Fruit fly (Drosophila melanogaster): ENCODE data around the gene CG43335.

The CG43335 gene

dm6 chr3R:15666900-15667507 is 31.7 kb downstream of the CG43335 start (continued):
- no peak for TF ChIP-seq stwl (tag; optimal IDR thresholded peaks at IDR 0.05)
- no peak for TF ChIP-seq tin (GFP tag; optimal IDR thresholded peaks at IDR 0.05)
- no peak for TF ChIP-seq Blimp-1 (GFP tag; optimal IDR thresholded peaks at IDR 0.05)
- peak; percentile 13 for TF ChIP-seq MTF-1 (GFP tag; optimal IDR thresholded peaks at IDR 0.05; ENCODE audit: borderline replicate concordance)
- peak; percentile 2 for TF ChIP-seq CG14710 (tag; optimal IDR thresholded peaks at IDR 0.05)
- no peak for TF ChIP-seq HHEX (GFP tag; optimal IDR thresholded peaks at IDR 0.05)
- TF ChIP-seq CrebB (tag; optimal IDR thresholded peaks at IDR 0.05): no peak
- TF ChIP-seq pan (optimal IDR thresholded peaks at IDR 0.05): no peak
- peak in 1 of 2 experiments; percentile 9 for TF ChIP-seq pan (GFP tag; optimal IDR thresholded peaks at IDR 0.05 in 1 of 2, IDR thresholded peaks at IDR 0.05 in 1 of 2)
- peak; percentile 54 for TF ChIP-seq CG15601 (tag; optimal IDR thresholded peaks at IDR 0.05)
- no peak for TF ChIP-seq CG12219 (GFP tag; optimal IDR thresholded peaks at IDR 0.05)
- no peak for TF ChIP-seq ab (GFP tag; optimal IDR thresholded peaks at IDR 0.05)

dm6 chr3R:15668863-15669491 is 33.7 kb downstream of the CG43335 start:
- TF ChIP-seq mirr (GFP tag; optimal IDR thresholded peaks at IDR 0.05) (no peak), MTF-1 (GFP tag; optimal IDR thresholded peaks at IDR 0.05; ENCODE audit: borderline replicate concordance) (no peak), cad (GFP tag; optimal IDR thresholded peaks at IDR 0.05) (peak; percentile 14), CG6654 (GFP tag; optimal IDR thresholded peaks at IDR 0.05) (no peak), twi (tag; optimal IDR thresholded peaks at IDR 0.05) (peak; percentile 14), sqz (GFP tag; optimal IDR thresholded peaks at IDR 0.05) (peak; percentile 72), chm (GFP tag; IDR thresholded peaks at IDR 0.05) (peak; percentile 22; the same call in 1 of the 2 replicates), fd96Cb (tag; optimal IDR thresholded peaks at IDR 0.05) (no peak), pfk (GFP tag; optimal IDR thresholded peaks at IDR 0.05) (no peak), nau (GFP tag; optimal IDR thresholded peaks at IDR 0.05) (no peak), CG6791 (GFP tag; IDR thresholded peaks at IDR 0.05; ENCODE audit: partially characterized antibody) (0 out of 3 replicates have a peak, but pooled peaks have one; percentile 34), nerfin-1 (tag; optimal IDR thresholded peaks at IDR 0.05) (no peak), CG2199 (GFP tag; IDR thresholded peaks at IDR 0.05) (peak; percentile 77; the same call in 1 of the 3 replicates), lilli (GFP tag; optimal IDR thresholded peaks at IDR 0.05) (no peak), pros (GFP tag; optimal IDR thresholded peaks at IDR 0.05) (peak; percentile 67), CG13894 (tag; optimal IDR thresholded peaks at IDR 0.05) (no peak), fd3F (GFP tag; optimal IDR thresholded peaks at IDR 0.05) (no peak), Sry-β (GFP tag; optimal IDR thresholded peaks at IDR 0.05) (no peak), CG15479 (GFP tag; optimal IDR thresholded peaks at IDR 0.05) (peak; percentile 80), zen (tag; optimal IDR thresholded peaks at IDR 0.05) (peak; percentile 96), Taf1 (GFP tag; IDR thresholded peaks at IDR 0.05) (no peak), caup (GFP tag; optimal IDR thresholded peaks at IDR 0.05; ENCODE audit: severe bottlenecking) (no peak), jumu (GFP tag; optimal IDR thresholded peaks at IDR 0.05) (no peak), sens (GFP tag) (peak; percentile 51), Dll (GFP tag; IDR thresholded peaks at IDR 0.05; ENCODE audit: partially characterized antibody) (no peak), crp (GFP tag; optimal IDR thresholded peaks at IDR 0.05) (no peak), insv (GFP tag; optimal IDR thresholded peaks at IDR 0.05) (peak in 1 of 2 experiments; percentile 83), CG10462 (GFP tag; optimal IDR thresholded peaks at IDR 0.05) (no peak), sna (GFP tag; IDR thresholded peaks at IDR 0.05; ENCODE audit: partially characterized antibody) (no peak), cas (GFP tag; IDR thresholded peaks at IDR 0.05) (no peak), grn (GFP tag; optimal IDR thresholded peaks at IDR 0.05) (no peak), CG11695 (GFP tag; IDR thresholded peaks at IDR 0.05) (no peak), Lim3 (GFP tag; IDR thresholded peaks at IDR 0.05) (no peak), kni (GFP tag; optimal IDR thresholded peaks at IDR 0.05) (peak; percentile 80)
